Fruit fly (Drosophila melanogaster) whole organism, pupa: ENCODE results near the gene Cyfip.

Experiments
- CG10348 ChIP-seq: fragments of 200-800 bp; sonication (Bioruptor generic); IDR thresholded peaks from 2 replicates; pipeline ENCODE4 v1.3.6; 2022; ENCODE audit warnings: missing biosample characterization, missing genetic modification characterization
- CG12605 ChIP-seq: fragments of 200-800 bp; sonication (Bioruptor generic); IDR thresholded peaks from 2 replicates; pipeline ENCODE4 v1.3.6; 2022; ENCODE audit warnings: missing biosample characterization, missing genetic modification characterization
- CG13204 ChIP-seq: fragments of 200-800 bp; sonication (Bioruptor generic); optimal IDR thresholded peaks from 2 replicates; lab custom pipeline; 2018; ENCODE audit warnings: missing biosample characterization, mild to moderate bottlenecking, missing genetic modification characterization, moderate library complexity
- CG14655 ChIP-seq: fragments of 200-800 bp; sonication (Bioruptor generic); optimal IDR thresholded peaks from 3 replicates; lab custom pipeline; 2017; ENCODE audit warnings: mild to moderate bottlenecking, missing biosample characterization, missing genetic modification reagents, missing genetic modification characterization
- CG15710 ChIP-seq: fragments of 200-800 bp; sonication (Bioruptor generic); optimal IDR thresholded peaks from 2 replicates; lab custom pipeline; 2018; ENCODE audit warnings: missing biosample characterization, mild to moderate bottlenecking, missing genetic modification characterization, moderate library complexity
- CG17806 ChIP-seq: fragments of 200-800 bp; sonication (Bioruptor generic); optimal IDR thresholded peaks from 2 replicates; lab custom pipeline; 2018; ENCODE audit warnings: missing biosample characterization, mild to moderate bottlenecking, missing genetic modification characterization, moderate library complexity
- CG32121 ChIP-seq: fragments of 200-800 bp; sonication (Bioruptor generic); IDR thresholded peaks from 2 replicates; pipeline ENCODE4 v1.3.6; 2022; ENCODE audit warnings: missing biosample characterization, missing genetic modification characterization
- CG34367 ChIP-seq: fragments of 200-800 bp; sonication (Bioruptor generic); optimal IDR thresholded peaks from 2 replicates; lab custom pipeline; 2018; ENCODE audit warnings: missing biosample characterization, mild to moderate bottlenecking, missing genetic modification characterization
- CG4496 ChIP-seq: fragments of 200-800 bp; sonication (Bioruptor generic); IDR thresholded peaks from 3 replicates; pipeline ENCODE4 v1.3.6; 2022; ENCODE audit warnings: missing biosample characterization, missing genetic modification characterization
- CG8159 ChIP-seq: fragments of 200-800 bp; sonication (Bioruptor generic); optimal IDR thresholded peaks from 3 replicates; lab custom pipeline; 2018; ENCODE audit warnings: missing biosample characterization, mild to moderate bottlenecking, missing genetic modification characterization, moderate library complexity
- CG8301 ChIP-seq: fragments of 200-800 bp; sonication (Bioruptor generic); optimal IDR thresholded peaks from 2 replicates; lab custom pipeline; 2018; ENCODE audit warnings: missing biosample characterization, mild to moderate bottlenecking, missing genetic modification characterization
- CG9948 ChIP-seq: fragments of 200-800 bp; sonication (Bioruptor generic); optimal IDR thresholded peaks from 2 replicates; lab custom pipeline; 2018; ENCODE audit warnings: missing biosample characterization, mild to moderate bottlenecking, missing genetic modification characterization, moderate library complexity
- D1 ChIP-seq: fragments of 200-800 bp; sonication (Bioruptor generic); optimal IDR thresholded peaks from 2 replicates; lab custom pipeline; 2018; ENCODE audit warnings: missing biosample characterization, mild to moderate bottlenecking, missing genetic modification characterization, moderate library complexity
- EcR ChIP-seq: fragments of 200-800 bp; sonication (Bioruptor generic); optimal IDR thresholded peaks from 3 replicates; lab custom pipeline; 2019; ENCODE audit warnings: missing biosample characterization, missing genetic modification characterization, mild to moderate bottlenecking, moderate library complexity, missing genetic modification reagents
- Ets98B ChIP-seq: fragments of 200-800 bp; sonication (Bioruptor generic); IDR thresholded peaks from 2 replicates; pipeline ENCODE4 v1.3.6; 2022; ENCODE audit warnings: missing biosample characterization, missing genetic modification characterization
- Pif1A ChIP-seq: fragments of 200-800 bp; sonication (Bioruptor generic); optimal IDR thresholded peaks from 3 replicates; lab custom pipeline; 2016; ENCODE audit warnings: missing biosample characterization, missing genetic modification characterization
- Pif1B ChIP-seq: fragments of 200-800 bp; sonication (Bioruptor generic); optimal IDR thresholded peaks from 3 replicates; lab custom pipeline; 2016; ENCODE audit warnings: missing biosample characterization, missing genetic modification characterization
- Snoo ChIP-seq: fragments of 200-800 bp; sonication (Bioruptor generic); optimal IDR thresholded peaks from 3 replicates; lab custom pipeline; 2017; ENCODE audit warnings: missing biosample characterization, mild to moderate bottlenecking, missing genetic modification characterization, inconsistent platforms
- fd96Ca ChIP-seq: fragments of 200-800 bp; sonication (Bioruptor generic); IDR thresholded peaks from 3 replicates; pipeline ENCODE4 v1.3.6; 2022; ENCODE audit warnings: missing biosample characterization, missing genetic modification characterization
- gl ChIP-seq: fragments of 200-800 bp; sonication (Bioruptor generic); optimal IDR thresholded peaks from 2 replicates; lab custom pipeline; 2018; ENCODE audit warnings: missing biosample characterization, mild to moderate bottlenecking, missing genetic modification characterization
- rn ChIP-seq: fragments of 200-800 bp; sonication (Bioruptor generic); IDR thresholded peaks from 2 replicates; pipeline ENCODE4 v1.3.6; 2022; ENCODE audit warnings: missing biosample characterization, missing genetic modification characterization

The Cyfip gene

DNA sequence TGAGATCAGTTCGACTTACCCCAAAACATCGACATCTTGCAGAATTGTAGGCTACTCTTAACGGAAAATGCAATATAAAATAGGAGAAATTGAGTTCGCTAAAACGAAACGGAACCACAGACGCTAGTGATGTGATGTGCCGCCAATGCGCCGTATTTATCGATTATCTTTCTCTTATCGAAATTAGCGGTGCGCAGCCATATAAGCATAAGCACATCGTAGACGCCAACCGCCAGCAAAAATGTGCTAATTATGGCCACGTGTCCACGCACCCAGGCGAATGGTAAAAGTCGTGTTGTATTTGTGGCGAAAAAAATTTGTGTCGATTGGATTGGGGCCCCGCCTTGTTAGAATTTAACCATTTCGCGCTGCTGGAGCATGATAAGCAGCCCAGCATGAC, at the start of gene Cyfip, which contains the start of gene Fkbp39:
Cyfip (plus strand) TSS at position 273 of the 400 bp plus-strand sequence.
Fkbp39 (minus strand) TSS at position 140 of the 400 bp plus-strand sequence.
- TF ChIP-seq CG13204 (GFP tag; lab: Kevin White, UChicago) = no peak
- no peak for TF ChIP-seq gl
- no peak for TF ChIP-seq Ets98B (GFP tag; lab: Robert Waterston, UW)
- TF ChIP-seq CG4496 (GFP tag; lab: Robert Waterston, UW) = peak; percentile 11; the same call in 1 of the 3 replicates
- TF ChIP-seq Pif1A (GFP tag; lab: Kevin White, UChicago) = no peak

DNA sequence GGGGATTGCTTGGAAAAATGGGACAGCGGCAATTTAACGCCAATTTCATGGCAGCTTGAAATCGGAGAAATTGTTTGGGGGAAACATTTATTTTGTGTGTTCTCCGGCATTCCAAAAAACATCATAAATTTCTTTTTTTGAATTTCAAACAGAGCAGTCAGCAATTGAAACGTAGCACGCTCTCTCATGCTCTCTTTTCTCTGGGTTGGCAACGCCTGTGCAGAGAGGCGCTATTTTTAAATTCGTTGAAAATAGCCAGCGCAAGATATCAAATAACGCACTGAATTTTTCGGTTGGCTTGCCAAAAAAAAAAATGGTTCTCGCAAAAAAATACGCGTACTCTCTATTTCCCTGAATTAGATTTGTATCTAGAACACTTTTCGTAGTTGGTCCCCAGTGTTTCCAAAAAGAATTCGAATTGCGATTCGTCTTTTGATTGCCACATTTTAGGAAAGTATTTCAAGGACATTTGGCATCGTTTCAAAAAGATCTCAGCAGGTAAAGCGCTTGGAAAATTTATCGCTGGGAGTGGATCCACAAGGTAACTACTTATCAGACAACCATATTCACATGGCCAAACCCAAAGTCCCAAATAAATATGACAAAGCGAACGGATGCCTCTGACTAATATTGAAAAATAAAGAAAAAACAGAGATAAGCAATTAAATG, 46.9 kb upstream of the Cyfip start:
- TF ChIP-seq D1 (tag; lab: Kevin White, UChicago) = peak; percentile 2
- TF ChIP-seq Snoo (tag; lab: Kevin White, UChicago) = no peak

DNA sequence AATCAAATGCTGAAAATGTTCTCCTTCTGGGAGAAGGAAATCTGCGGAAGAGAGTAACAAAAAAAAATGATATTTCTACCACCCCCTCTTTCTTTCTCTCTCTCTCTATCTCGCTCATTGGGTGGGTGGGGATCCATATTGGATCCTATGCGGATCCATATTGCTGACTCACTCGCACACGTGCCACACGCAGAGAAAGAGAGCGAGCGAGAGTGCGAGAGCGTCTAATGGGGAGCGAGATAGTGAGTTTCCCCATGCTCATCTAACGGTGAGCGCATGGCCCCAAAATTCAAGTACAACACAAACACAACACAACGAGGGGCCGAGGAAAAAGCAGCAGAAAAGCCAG, 46.4 kb upstream of the Cyfip start:
- TF ChIP-seq CG32121 (GFP tag; lab: Robert Waterston, UW) (no peak), CG13204 (GFP tag; lab: Kevin White, UChicago) (no peak), CG12605 (GFP tag; lab: Robert Waterston, UW) (no peak), EcR (no peak), CG14655 (GFP tag; lab: Kevin White, UChicago) (no peak), CG4496 (GFP tag; lab: Robert Waterston, UW) (no peak), CG10348 (GFP tag; lab: Robert Waterston, UW) (no peak)
- TF ChIP-seq, all 21 proteins: peak for 0

DNA sequence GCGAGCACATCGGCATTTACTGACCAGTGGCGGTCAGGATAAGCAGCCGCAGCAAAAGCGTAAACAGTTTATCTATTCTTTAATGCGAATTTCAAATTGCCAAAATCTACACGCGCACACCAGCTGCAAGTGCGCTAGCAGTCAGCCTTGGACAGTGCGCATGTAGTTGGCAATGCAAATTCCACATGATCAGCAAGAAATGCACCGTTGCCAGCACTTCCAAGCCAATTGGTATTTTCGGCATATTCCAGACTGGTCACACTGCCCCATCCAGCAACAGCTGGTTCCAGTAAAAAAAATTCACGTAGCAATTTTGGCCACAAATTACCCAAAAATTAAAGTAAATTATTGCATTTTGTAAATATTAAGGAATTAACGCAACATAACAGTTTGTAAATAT, 45.3 kb upstream of the Cyfip start:
- TF ChIP-seq EcR = no peak
- no peak for TF ChIP-seq Pif1A (GFP tag; lab: Kevin White, UChicago)
- no peak for TF ChIP-seq CG9948 (tag; lab: Kevin White, UChicago)
- no peak for TF ChIP-seq Pif1B
- no peak for TF ChIP-seq CG32121 (GFP tag; lab: Robert Waterston, UW)
- no peak for TF ChIP-seq rn (GFP tag; lab: Robert Waterston, UW)
- TF ChIP-seq CG4496 (GFP tag; lab: Robert Waterston, UW) = no peak
- TF ChIP-seq Snoo (tag; lab: Kevin White, UChicago) = no peak
- no peak for TF ChIP-seq CG8301 (tag; lab: Kevin White, UChicago)
- TF ChIP-seq CG17806 (tag; lab: Kevin White, UChicago) = no peak
- no peak for TF ChIP-seq CG12605 (GFP tag; lab: Robert Waterston, UW)
- no peak for TF ChIP-seq CG13204 (GFP tag; lab: Kevin White, UChicago)
- TF ChIP-seq gl = no peak
- no peak for TF ChIP-seq CG15710 (tag; lab: Kevin White, UChicago)
- no peak for TF ChIP-seq CG14655 (GFP tag; lab: Kevin White, UChicago)
- no peak for TF ChIP-seq D1 (tag; lab: Kevin White, UChicago)
- no peak for TF ChIP-seq CG34367 (tag; lab: Kevin White, UChicago)
- TF ChIP-seq Ets98B (GFP tag; lab: Robert Waterston, UW) = no peak
- TF ChIP-seq CG10348 (GFP tag; lab: Robert Waterston, UW) = no peak

DNA sequence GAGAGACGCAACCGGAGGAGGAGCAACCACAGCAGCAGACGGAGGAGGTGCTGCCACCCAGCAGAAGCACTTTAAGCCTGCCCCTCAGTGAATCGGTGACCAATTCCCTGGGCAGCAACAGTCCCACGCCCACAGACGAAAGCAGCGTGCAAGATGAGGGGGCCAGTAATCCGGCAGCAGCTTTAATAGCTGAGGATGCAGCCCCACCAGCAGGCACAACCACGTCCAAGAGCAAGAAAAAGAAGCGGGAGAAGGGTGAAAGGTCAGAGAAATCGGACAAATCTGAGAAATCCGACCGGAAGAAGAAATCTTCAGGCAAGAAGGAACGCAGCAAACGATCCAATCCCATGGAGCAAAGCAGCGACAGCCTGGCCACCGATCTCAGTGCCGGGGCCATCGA, 44.3 kb upstream of the Cyfip start:
- no peak for TF ChIP-seq rn (GFP tag; lab: Robert Waterston, UW)
- no peak for TF ChIP-seq CG10348 (GFP tag; lab: Robert Waterston, UW)
- TF ChIP-seq Pif1A (GFP tag; lab: Kevin White, UChicago) = no peak
- TF ChIP-seq Ets98B (GFP tag; lab: Robert Waterston, UW) = no peak
- TF ChIP-seq CG32121 (GFP tag; lab: Robert Waterston, UW) = no peak
- TF ChIP-seq Snoo (tag; lab: Kevin White, UChicago) = no peak
- TF ChIP-seq gl = no peak

DNA sequence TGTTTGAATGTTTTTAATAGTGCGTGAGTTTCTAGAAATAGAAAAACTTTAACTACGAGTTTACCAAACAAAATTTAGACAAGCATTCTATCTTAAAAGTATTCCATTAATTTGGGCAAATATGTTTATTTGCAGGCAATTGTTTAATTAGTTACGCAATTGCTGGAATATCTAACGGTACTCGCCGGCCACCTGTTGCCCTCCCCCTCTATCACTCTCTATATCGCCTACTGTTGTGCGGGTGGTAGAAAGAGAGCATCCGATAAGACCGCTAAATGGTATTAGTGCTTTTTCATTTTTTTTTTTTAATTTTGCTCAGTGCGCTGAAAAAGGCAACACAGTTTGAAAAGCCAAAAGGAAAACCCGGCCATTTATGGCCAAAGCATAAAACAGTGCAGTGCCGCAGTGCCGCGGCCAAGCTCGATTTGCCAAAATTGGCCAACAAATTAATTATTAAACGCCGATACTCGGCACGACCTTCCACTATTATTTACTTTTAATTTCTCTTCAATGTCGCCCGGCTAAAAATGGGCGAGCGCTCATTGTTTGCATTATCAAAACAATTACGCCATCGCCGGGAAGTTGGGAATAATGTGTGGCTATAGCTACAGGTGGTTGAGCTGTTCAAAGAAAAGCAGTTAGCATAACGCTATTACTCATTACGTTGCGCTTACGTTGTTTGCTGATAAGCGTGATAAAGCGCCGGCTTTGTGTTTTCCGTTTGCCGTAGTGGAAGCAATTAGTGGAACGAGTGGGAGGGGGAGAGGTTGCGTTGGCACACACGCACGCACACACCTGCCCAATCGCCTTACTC, 43.0 kb upstream of the Cyfip start:
- no peak for TF ChIP-seq Pif1B
- TF ChIP-seq CG17806 (tag; lab: Kevin White, UChicago) = no peak
- TF ChIP-seq CG15710 (tag; lab: Kevin White, UChicago) = no peak
- TF ChIP-seq Pif1A (GFP tag; lab: Kevin White, UChicago) = no peak
- TF ChIP-seq CG10348 (GFP tag; lab: Robert Waterston, UW) = no peak
- no peak for TF ChIP-seq CG4496 (GFP tag; lab: Robert Waterston, UW)
- no peak for TF ChIP-seq CG12605 (GFP tag; lab: Robert Waterston, UW)
- TF ChIP-seq CG32121 (GFP tag; lab: Robert Waterston, UW) = no peak
- no peak for TF ChIP-seq EcR
- no peak for TF ChIP-seq D1 (tag; lab: Kevin White, UChicago)
- no peak for TF ChIP-seq CG34367 (tag; lab: Kevin White, UChicago)
- TF ChIP-seq CG14655 (GFP tag; lab: Kevin White, UChicago) = no peak
- TF ChIP-seq fd96Ca (GFP tag; lab: Robert Waterston, UW) = no peak
- no peak for TF ChIP-seq CG13204 (GFP tag; lab: Kevin White, UChicago)
- no peak for TF ChIP-seq Ets98B (GFP tag; lab: Robert Waterston, UW)
- TF ChIP-seq CG9948 (tag; lab: Kevin White, UChicago) = no peak
- no peak for TF ChIP-seq CG8159 (tag; lab: Kevin White, UChicago)
